Fruit fly (Drosophila melanogaster): ENCODE data around the gene CG5078.

CG5078 gene

DNA sequence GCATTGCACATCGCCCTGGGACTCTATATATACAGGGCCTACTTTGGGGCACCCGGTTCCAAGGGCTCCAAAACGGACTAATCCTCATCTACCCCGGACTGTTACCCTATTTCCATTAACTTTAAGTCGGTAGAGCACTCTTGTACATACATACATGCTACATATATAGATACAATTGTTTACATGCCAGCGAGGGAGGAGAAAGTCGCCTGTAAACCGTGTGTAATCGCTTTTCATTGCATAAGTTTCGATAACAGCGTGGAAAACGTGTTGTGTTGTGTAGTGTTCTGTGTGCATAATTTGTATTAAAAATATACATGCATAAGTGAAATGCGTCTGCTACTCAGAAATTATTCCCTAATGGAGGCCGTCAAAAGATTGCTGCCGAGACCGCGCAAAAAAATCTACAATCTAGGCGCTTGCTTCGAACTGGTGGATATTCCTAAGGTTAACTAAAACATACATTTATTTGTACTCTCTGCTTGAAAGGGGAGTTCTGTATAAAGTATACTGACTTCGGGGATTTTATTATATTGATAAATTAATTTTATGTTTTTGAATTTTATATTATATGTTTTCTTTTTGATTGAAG is 31.5 kb upstream of the CG5078 start, which contains the start of gene isoQC:
Gene isoQC (plus strand): TSS at position 270 of the 592 bp plus-strand sequence.
- TF ChIP-seq Med (GFP tag) (peak; percentile 19), CG7556 (GFP tag; optimal IDR thresholded peaks at IDR 0.05) (no peak), ind (GFP tag; optimal IDR thresholded peaks at IDR 0.05) (no peak), CG10431 (GFP tag; optimal IDR thresholded peaks at IDR 0.05) (peak; percentile 76), Opbp (GFP tag; IDR thresholded peaks at IDR 0.05; ENCODE audit: partially characterized antibody) (no peak), Pdp1 (GFP tag; optimal IDR thresholded peaks at IDR 0.05) (peak in 1 of 2 experiments; percentile 99), Xbp1 (GFP tag; optimal IDR thresholded peaks at IDR 0.05) (no peak), CG34224 (GFP tag; IDR thresholded peaks at IDR 0.05; ENCODE audit: partially characterized antibody) (no peak), eyg (GFP tag; optimal IDR thresholded peaks at IDR 0.05) (no peak), CG17568 (GFP tag; optimal IDR thresholded peaks at IDR 0.05) (peak; percentile 75), CG31365 (tag; optimal IDR thresholded peaks at IDR 0.05) (no peak), CG3838 (GFP tag; optimal IDR thresholded peaks at IDR 0.05) (peak; percentile 53), wek (GFP tag; optimal IDR thresholded peaks at IDR 0.05) (no peak), HmgZ (tag; optimal IDR thresholded peaks at IDR 0.05) (no peak), CG11723 (GFP tag; optimal IDR thresholded peaks at IDR 0.05) (no peak), sima (GFP tag; optimal IDR thresholded peaks at IDR 0.05) (no peak), repo (GFP tag; optimal IDR thresholded peaks at IDR 0.05) (no peak), Nf-YC (tag; optimal IDR thresholded peaks at IDR 0.05) (no peak), CG4424 (GFP tag; optimal IDR thresholded peaks at IDR 0.05) (no peak), Scr (GFP tag; IDR thresholded peaks at IDR 0.05; ENCODE audit: partially characterized antibody) (no peak), Myb (GFP tag; optimal IDR thresholded peaks at IDR 0.05) (no peak), eve (GFP tag; optimal IDR thresholded peaks at IDR 0.05) (peak in 1 of 2 experiments; percentile 86), B-H1 (GFP tag; IDR thresholded peaks at IDR 0.05) (no peak), CG10543 (GFP tag; optimal IDR thresholded peaks at IDR 0.05) (no peak), gcm (GFP tag; optimal IDR thresholded peaks at IDR 0.05) (peak; percentile 80), sim (GFP tag; IDR thresholded peaks at IDR 0.05) (no peak), sens (GFP tag) (peak; percentile 37), vfl (GFP tag; optimal IDR thresholded peaks at IDR 0.05) (no peak)

DNA sequence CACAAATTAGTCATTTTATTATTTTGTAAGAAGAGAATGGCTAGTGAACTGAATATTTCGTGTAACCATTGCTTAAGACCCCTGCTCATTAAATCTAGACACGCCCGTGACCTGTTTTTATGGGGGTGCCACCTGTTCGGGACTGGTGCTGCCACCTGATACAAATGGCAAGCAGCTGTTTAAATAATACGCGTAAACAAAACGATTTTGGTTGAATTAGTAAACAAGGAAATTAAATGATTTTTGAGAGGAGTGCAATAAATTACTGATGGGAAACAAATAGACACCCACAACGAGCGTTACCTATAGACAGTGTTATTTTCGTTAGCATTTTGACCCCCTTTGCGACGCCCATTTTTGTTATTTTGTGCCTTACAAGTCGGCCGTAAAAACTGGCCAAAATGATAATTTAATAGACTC is 31.0 kb upstream of the CG5078 start:
- peak; percentile 81 for TF ChIP-seq MTF-1 (GFP tag; optimal IDR thresholded peaks at IDR 0.05; ENCODE audit: borderline replicate concordance)
- TF ChIP-seq fru (optimal IDR thresholded peaks at IDR 0.05): no peak
- no peak for TF ChIP-seq otp (GFP tag; IDR thresholded peaks at IDR 0.05)
- peak; percentile 56 for TF ChIP-seq jing (GFP tag; optimal IDR thresholded peaks at IDR 0.05)
- peak; percentile 67 for TF ChIP-seq Mes4 (GFP tag; optimal IDR thresholded peaks at IDR 0.05)
- no peak for TF ChIP-seq unc-4 (GFP tag; IDR thresholded peaks at IDR 0.05; ENCODE audit: partially characterized antibody)
- TF ChIP-seq CG8478 (optimal IDR thresholded peaks at IDR 0.05): no peak
- no peak for TF ChIP-seq CG6689 (GFP tag; IDR thresholded peaks at IDR 0.05)
- TF ChIP-seq CG2120 (GFP tag; optimal IDR thresholded peaks at IDR 0.05): peak; percentile 96
- no peak for TF ChIP-seq hkb (optimal IDR thresholded peaks at IDR 0.05)
- no peak for TF ChIP-seq hkb (GFP tag; IDR thresholded peaks at IDR 0.05)
- TF ChIP-seq CHES-1-like (GFP tag; optimal IDR thresholded peaks at IDR 0.05): peak; percentile 92
- peak; percentile 93 for TF ChIP-seq caup (GFP tag; optimal IDR thresholded peaks at IDR 0.05; ENCODE audit: severe bottlenecking)
- TF ChIP-seq emc (GFP tag; optimal IDR thresholded peaks at IDR 0.05): peak; percentile 54
- TF ChIP-seq CG13296 (GFP tag; optimal IDR thresholded peaks at IDR 0.05): peak; percentile 88
- TF ChIP-seq PHDP (tag; optimal IDR thresholded peaks at IDR 0.05): peak; percentile 91
- TF ChIP-seq CG10147 (GFP tag; optimal IDR thresholded peaks at IDR 0.05): peak; percentile 77
- TF ChIP-seq gsb-n (tag; optimal IDR thresholded peaks at IDR 0.05): peak; percentile 83
- peak in 1 of 2 experiments; percentile 88 for TF ChIP-seq Pdp1 (GFP tag; optimal IDR thresholded peaks at IDR 0.05)
- TF ChIP-seq CG32767 (GFP tag; IDR thresholded peaks at IDR 0.05): no peak
- TF ChIP-seq fd3F (GFP tag; optimal IDR thresholded peaks at IDR 0.05): peak; percentile 78
- peak; percentile 64 for TF ChIP-seq CG17802 (tag; optimal IDR thresholded peaks at IDR 0.05)
- TF ChIP-seq CG17829 (tag; optimal IDR thresholded peaks at IDR 0.05): peak; percentile 80
- TF ChIP-seq nerfin-1 (tag; optimal IDR thresholded peaks at IDR 0.05): peak; percentile 62
